Fruit fly (Drosophila melanogaster) whole organism, embryonic: ENCODE results near the gene CG42489.

Experiments
- B-H2 ChIP-seq: fragments of 200-800 bp; sonication (Bioruptor generic); optimal IDR thresholded peaks from 2 replicates; lab custom pipeline; 2018; ENCODE audit warnings: missing biosample characterization, mild to moderate bottlenecking, missing genetic modification characterization
- BtbVII ChIP-seq: fragments of 200-800 bp; sonication (Bioruptor generic); optimal IDR thresholded peaks from 3 replicates; lab custom pipeline; 2017; ENCODE audit warnings: missing biosample characterization, mild to moderate bottlenecking, missing genetic modification characterization
- CG10543 ChIP-seq: fragments of 200-800 bp; sonication (Bioruptor generic); optimal IDR thresholded peaks from 3 replicates; lab custom pipeline; 2017; ENCODE audit warnings: missing biosample characterization, mild to moderate bottlenecking, missing genetic modification characterization, moderate library complexity
- CG12659 ChIP-seq: fragments of 200-800 bp; sonication (Bioruptor generic); optimal IDR thresholded peaks from 3 replicates; lab custom pipeline; 2017; ENCODE audit warnings: mild to moderate bottlenecking, missing biosample characterization, missing genetic modification reagents, missing genetic modification characterization
- CG16863 ChIP-seq: fragments of 200-800 bp; sonication (Bioruptor generic); optimal IDR thresholded peaks from 3 replicates; lab custom pipeline; 2016; ENCODE audit warnings: missing biosample characterization, missing genetic modification characterization
- CG17385 ChIP-seq: fragments of 200-800 bp; sonication (Bioruptor generic); optimal IDR thresholded peaks from 3 replicates; lab custom pipeline; 2018; ENCODE audit warnings: missing biosample characterization, mild to moderate bottlenecking, missing genetic modification characterization
- CG17612 ChIP-seq: fragments of 200-800 bp; sonication (Bioruptor generic); IDR thresholded peaks from 2 replicates; pipeline ENCODE4 v1.3.6; 2022; ENCODE audit warnings: missing biosample characterization, missing genetic modification characterization
- CG3065 ChIP-seq: fragments of 200-800 bp; sonication (Bioruptor generic); optimal IDR thresholded peaks from 2 replicates; lab custom pipeline; 2016; ENCODE audit warnings: missing biosample characterization, missing genetic modification characterization
- CG31388 ChIP-seq: fragments of 200-800 bp; sonication (Bioruptor generic); optimal IDR thresholded peaks from 2 replicates; lab custom pipeline; 2016; ENCODE audit warnings: missing biosample characterization, missing genetic modification characterization
- CG32772 ChIP-seq: fragments of 200-800 bp; sonication (Bioruptor generic); IDR thresholded peaks from 2 replicates; pipeline ENCODE4 v1.3.6; 2022; ENCODE audit warnings: missing biosample characterization, missing genetic modification characterization
- CG34224 ChIP-seq: fragments of 200-800 bp; sonication (Bioruptor generic); IDR thresholded peaks from 3 replicates; pipeline ENCODE4 v1.3.6; 2022; ENCODE audit warnings: missing biosample characterization, missing genetic modification characterization; ENCODE audit not compliant: partially characterized antibody
- CG34376 ChIP-seq: fragments of 200-800 bp; sonication (Bioruptor generic); optimal IDR thresholded peaks from 2 replicates; lab custom pipeline; 2018; ENCODE audit warnings: missing biosample characterization, mild to moderate bottlenecking, missing genetic modification characterization
- CG4617 ChIP-seq: fragments of 200-800 bp; sonication (Bioruptor generic); optimal IDR thresholded peaks from 3 replicates; lab custom pipeline; 2016; ENCODE audit warnings: missing biosample characterization, missing genetic modification characterization, borderline replicate concordance
- CG5180 ChIP-seq: fragments of 200-800 bp; sonication (Bioruptor generic); optimal IDR thresholded peaks from 3 replicates; lab custom pipeline; 2017; ENCODE audit warnings: missing biosample characterization, missing genetic modification characterization, mild to moderate bottlenecking, moderate library complexity, missing genetic modification reagents
- CG6813 ChIP-seq: fragments of 200-800 bp; sonication (Bioruptor generic); optimal IDR thresholded peaks from 2 replicates; lab custom pipeline; 2017; ENCODE audit warnings: missing biosample characterization, missing genetic modification characterization, mild to moderate bottlenecking, moderate library complexity, missing genetic modification reagents
- CG7839 ChIP-seq: fragments of 200-800 bp; sonication (Bioruptor generic); optimal IDR thresholded peaks from 3 replicates; lab custom pipeline; 2018; ENCODE audit warnings: missing biosample characterization, mild to moderate bottlenecking, missing genetic modification characterization, moderate library complexity
- CG7928 ChIP-seq: fragments of 200-800 bp; sonication (Bioruptor generic); optimal IDR thresholded peaks from 2 replicates; lab custom pipeline; 2017; ENCODE audit warnings: missing biosample characterization, mild to moderate bottlenecking, missing genetic modification characterization
- CG7963 ChIP-seq: fragments of 200-800 bp; sonication (Bioruptor generic); IDR thresholded peaks from 3 replicates; pipeline ENCODE4 v1.3.6; 2022; ENCODE audit warnings: missing biosample characterization, missing genetic modification characterization; ENCODE audit not compliant: partially characterized antibody
- CG8478 ChIP-seq: fragments of >200 bp; optimal IDR thresholded peaks from 2 replicates; lab custom pipeline; 2018
- CG9876 ChIP-seq: fragments of 200-800 bp; sonication (Bioruptor generic); optimal IDR thresholded peaks from 2 replicates; lab custom pipeline; 2016; ENCODE audit warnings: missing biosample characterization, missing genetic modification characterization
- CTCF ChIP-seq: fragments of 200-800 bp; sonication (Bioruptor generic); optimal IDR thresholded peaks from 2 replicates; lab custom pipeline; 2017; ENCODE audit warnings: missing biosample characterization, mild to moderate bottlenecking, missing genetic modification characterization, moderate library complexity
- Camta ChIP-seq: fragments of 200-800 bp; sonication (Bioruptor generic); optimal IDR thresholded peaks from 2 replicates; lab custom pipeline; 2016; ENCODE audit warnings: missing biosample characterization, missing genetic modification characterization
- CrebB ChIP-seq: fragments of 200-800 bp; sonication (Bioruptor generic); optimal IDR thresholded peaks from 3 replicates; lab custom pipeline; 2018; ENCODE audit warnings: missing biosample characterization, mild to moderate bottlenecking, missing genetic modification characterization
- D19B ChIP-seq: fragments of 200-800 bp; sonication (Bioruptor generic); optimal IDR thresholded peaks from 2 replicates; lab custom pipeline; 2017; ENCODE audit warnings: missing biosample characterization, mild to moderate bottlenecking, missing genetic modification characterization
- Dll ChIP-seq: fragments of 200-800 bp; sonication (Bioruptor generic); IDR thresholded peaks from 4 replicates; pipeline ENCODE4 v1.3.6; 2022; ENCODE audit warnings: missing biosample characterization, missing genetic modification characterization; ENCODE audit not compliant: partially characterized antibody
- Eip74EF ChIP-seq, 2 experiments: fragments of 200-800 bp in 1 of 2; fragments of >200 bp in 1 of 2; sonication (Bioruptor generic) in 1 of 2; optimal IDR thresholded peaks; 2 replicates each; lab custom pipeline; 2017 to 2019; ENCODE audit warnings: missing biosample characterization in 2 of 2, missing genetic modification characterization in 2 of 2, mild to moderate bottlenecking in 1 of 2, moderate library complexity in 1 of 2
- Neu2 ChIP-seq: fragments of 200-800 bp; sonication (Bioruptor generic); optimal IDR thresholded peaks from 3 replicates; lab custom pipeline; 2016; ENCODE audit warnings: missing biosample characterization, missing genetic modification characterization, borderline replicate concordance
- Oaz ChIP-seq: fragments of 200-800 bp; sonication (Bioruptor generic); IDR thresholded peaks from 2 replicates; pipeline ENCODE4 v1.3.6; 2022; ENCODE audit warnings: missing biosample characterization, missing genetic modification characterization
- PHDP ChIP-seq: fragments of 200-800 bp; sonication (Bioruptor generic); optimal IDR thresholded peaks from 3 replicates; lab custom pipeline; 2018; ENCODE audit warnings: missing biosample characterization, mild to moderate bottlenecking, missing genetic modification characterization, moderate library complexity
- TFAM ChIP-seq: fragments of 200-800 bp; sonication (Bioruptor generic); optimal IDR thresholded peaks from 2 replicates; lab custom pipeline; 2017; ENCODE audit warnings: missing biosample characterization, missing genetic modification characterization, inconsistent platforms
- Xrp1 ChIP-seq: fragments of 200-800 bp; sonication (Bioruptor generic); IDR thresholded peaks from 2 replicates; pipeline ENCODE4 v1.3.6; 2022; ENCODE audit warnings: missing biosample characterization, missing genetic modification characterization
- ato ChIP-seq: fragments of 200-800 bp; sonication (Bioruptor generic); IDR thresholded peaks from 2 replicates; pipeline ENCODE4 v1.3.6; 2022; ENCODE audit warnings: missing biosample characterization, missing genetic modification characterization; ENCODE audit not compliant: partially characterized antibody
- cas ChIP-seq: fragments of 200-800 bp; sonication (Bioruptor generic); IDR thresholded peaks from 2 replicates; pipeline ENCODE4 v1.3.6; 2022; ENCODE audit warnings: missing biosample characterization, missing genetic modification characterization
- caup ChIP-seq: fragments of 200-800 bp; sonication (Bioruptor generic); optimal IDR thresholded peaks from 3 replicates; lab custom pipeline; 2017; ENCODE audit warnings: missing biosample characterization, mild to moderate bottlenecking, missing genetic modification characterization, moderate library complexity; ENCODE audit not compliant: severe bottlenecking
- chinmo ChIP-seq: fragments of 200-800 bp; sonication (Bioruptor generic); IDR thresholded peaks from 4 replicates; pipeline ENCODE4 v1.3.6; 2022; ENCODE audit warnings: missing biosample characterization, missing genetic modification characterization; ENCODE audit not compliant: partially characterized antibody
- dimm ChIP-seq: fragments of 200-800 bp; sonication (Bioruptor generic); IDR thresholded peaks from 2 replicates; pipeline ENCODE4 v1.3.6; 2022; ENCODE audit warnings: missing biosample characterization, missing genetic modification characterization
- ems ChIP-seq: fragments of 200-800 bp; sonication (Bioruptor generic); optimal IDR thresholded peaks from 3 replicates; lab custom pipeline; 2016; ENCODE audit warnings: missing biosample characterization, missing genetic modification characterization
- eve ChIP-seq, 2 experiments: fragments of >200 bp; optimal IDR thresholded peaks; 2 replicates each; lab custom pipeline; 2017; ENCODE audit warnings: missing biosample characterization in 2 of 2, missing genetic modification characterization in 2 of 2
- gsb-n ChIP-seq: fragments of 200-800 bp; sonication (Bioruptor generic); optimal IDR thresholded peaks from 3 replicates; lab custom pipeline; 2018; ENCODE audit warnings: missing biosample characterization, mild to moderate bottlenecking, missing genetic modification characterization
- lov ChIP-seq, 2 experiments: fragments of 200-800 bp in 1 of 2; fragments of >200 bp in 1 of 2; sonication (Bioruptor generic) in 1 of 2; IDR thresholded peaks in 1 of 2; optimal IDR thresholded peaks in 1 of 2; 2 replicates in 1 of 2; 3 replicates in 1 of 2; pipeline versions ENCODE4 v1.3.6 to Lab custom; 2017 to 2022; ENCODE audit warnings: missing biosample characterization in 1 of 2, missing genetic modification characterization in 1 of 2
- maf-S ChIP-seq: fragments of 200-800 bp; sonication (Bioruptor generic); optimal IDR thresholded peaks from 2 replicates; lab custom pipeline; 2016; ENCODE audit warnings: missing biosample characterization, missing genetic modification characterization
- nerfin-2 ChIP-seq: fragments of 200-800 bp; sonication (Bioruptor generic); IDR thresholded peaks from 2 replicates; pipeline ENCODE4 v1.3.6; 2022; ENCODE audit warnings: missing biosample characterization, missing genetic modification characterization; ENCODE audit not compliant: partially characterized antibody
- psq ChIP-seq: fragments of 200-800 bp; sonication (Bioruptor generic); optimal IDR thresholded peaks from 2 replicates; lab custom pipeline; 2017; ENCODE audit warnings: missing biosample characterization, missing genetic modification characterization
- rib ChIP-seq: fragments of 200-800 bp; sonication (Bioruptor generic); IDR thresholded peaks from 2 replicates; pipeline ENCODE4 v1.3.6; 2022; ENCODE audit warnings: missing biosample characterization, missing genetic modification characterization
- sug ChIP-seq: fragments of 200-800 bp; optimal IDR thresholded peaks from 2 replicates; lab custom pipeline; 2019; ENCODE audit warnings: missing biosample characterization, mild to moderate bottlenecking, missing genetic modification characterization, moderate library complexity
- tin ChIP-seq: fragments of 200-800 bp; sonication (Bioruptor generic); optimal IDR thresholded peaks from 3 replicates; lab custom pipeline; 2016; ENCODE audit warnings: missing biosample characterization, missing genetic modification characterization
- ttk ChIP-seq: fragments of 200-800 bp; sonication (Bioruptor generic); IDR thresholded peaks from 2 replicates; pipeline ENCODE4 v2.1.2; 2022; ENCODE audit warnings: missing biosample characterization, missing genetic modification characterization
- z ChIP-seq: fragments of 200-800 bp; sonication (Bioruptor generic); IDR thresholded peaks from 3 replicates; pipeline ENCODE4 v1.3.6; 2022; ENCODE audit warnings: missing biosample characterization, missing genetic modification characterization

The CG42489 gene

DNA sequence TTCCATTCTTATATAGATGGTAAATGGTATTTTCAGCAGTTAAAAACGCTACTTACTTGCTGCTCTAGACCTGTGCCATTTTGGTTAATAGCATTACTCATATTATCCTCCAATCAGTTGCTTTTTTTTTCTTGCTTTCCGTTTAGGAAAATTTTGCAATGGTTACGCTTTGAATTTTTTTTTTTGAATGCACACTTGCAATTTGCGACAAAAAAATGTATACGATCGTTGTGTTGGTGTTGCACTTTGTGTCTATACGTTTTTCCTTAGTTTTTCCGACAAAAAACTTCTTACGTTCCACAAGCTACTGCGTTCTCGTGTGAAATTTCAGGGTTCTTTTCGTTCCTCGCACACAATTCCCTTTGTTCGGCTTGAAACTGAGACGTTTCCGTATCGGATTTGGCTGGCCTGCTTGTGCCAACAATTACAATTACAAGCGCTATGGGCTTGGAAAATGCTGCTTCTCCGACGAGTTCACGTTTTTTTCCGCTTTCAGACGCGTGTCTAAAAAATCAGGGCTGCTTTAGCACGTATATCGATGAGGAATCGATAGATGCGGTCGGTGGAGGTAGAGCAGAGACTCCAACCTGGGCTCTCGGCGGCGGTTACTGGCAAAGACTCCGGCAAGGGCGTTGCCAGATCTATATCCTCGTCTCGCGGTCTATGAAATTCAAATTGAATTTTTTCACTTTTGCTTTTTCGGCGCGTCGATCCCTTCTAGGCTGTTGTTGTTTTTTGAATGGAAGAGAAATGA lies 5.5 kb upstream of the CG42489 start (continued):
- TF ChIP-seq CG4617 (GFP tag; lab: Kevin White, UChicago) (peak; percentile 77), rib (no peak), PHDP (peak; percentile 20), Oaz (no peak), CG34224 (GFP tag; lab: Robert Waterston, UW) (peak; percentile 81), Neu2 (GFP tag; lab: Kevin White, UChicago) (no peak), z (GFP tag; lab: Robert Waterston, UW) (no peak), caup (GFP tag; lab: Kevin White, UChicago) (peak; percentile 75), CG6813 (GFP tag; lab: Kevin White, UChicago) (no peak), CG34376 (GFP tag; lab: Kevin White, UChicago) (peak; percentile 57), CG16863 (no peak), Eip74EF (GFP tag; optimal IDR thresholded peaks at IDR 0.05; lab: Kevin White, UChicago) (peak in 1 of 2 experiments; percentile 14), CG32772 (GFP tag; lab: Robert Waterston, UW) (peak; percentile 59), sug (tag; lab: Kevin White, UChicago) (peak; percentile 64), CG5180 (no peak), CG17385 (peak; percentile 37), CG7963 (peak; percentile 91), CG31388 (GFP tag; lab: Kevin White, UChicago) (no peak), Xrp1 (GFP tag; lab: Robert Waterston, UW) (no peak), CrebB (tag; lab: Kevin White, UChicago) (peak; percentile 67), tin (GFP tag; lab: Kevin White, UChicago) (peak; percentile 37), CG9876 (GFP tag; lab: Kevin White, UChicago) (peak; percentile 27), maf-S (GFP tag; lab: Kevin White, UChicago) (peak; percentile 40), BtbVII (GFP tag; lab: Kevin White, UChicago) (no peak), Dll (GFP tag; lab: Robert Waterston, UW) (peak; percentile 81), B-H2 (peak; percentile 67), ems (peak; percentile 53), CG8478 (lab: Kevin White, UChicago) (no peak), CG7839 (tag; lab: Kevin White, UChicago) (peak; percentile 32), CG7928 (GFP tag; lab: Kevin White, UChicago) (peak; percentile 87), ttk (GFP tag; lab: Robert Waterston, UW) (0 out of 2 replicates have a peak, but pooled peaks have one; percentile 5), CG17612 (GFP tag; lab: Robert Waterston, UW) (no peak), D19B (GFP tag; lab: Kevin White, UChicago) (no peak), lov (optimal IDR thresholded peaks at IDR 0.05; lab: Kevin White, UChicago) (no peak), lov (GFP tag; IDR thresholded peaks at IDR 0.05; lab: Robert Waterston, UW) (no peak), nerfin-2 (peak; percentile 60), ato (peak; percentile 88), eve (GFP tag; optimal IDR thresholded peaks at IDR 0.05; lab: Kevin White, UChicago) (no peak), CG12659 (GFP tag; lab: Kevin White, UChicago) (peak; percentile 84), CG10543 (GFP tag; lab: Kevin White, UChicago) (peak; percentile 68), CG3065 (GFP tag; lab: Kevin White, UChicago) (peak; percentile 45), gsb-n (tag; lab: Kevin White, UChicago) (peak; percentile 77), psq (GFP tag; lab: Kevin White, UChicago) (no peak), CTCF (GFP tag; lab: Kevin White, UChicago) (peak; percentile 69), dimm (no peak), TFAM (GFP tag; lab: Kevin White, UChicago) (no peak), chinmo (GFP tag; lab: Robert Waterston, UW) (peak; percentile 93; the same call in 3 of the 4 replicates), Camta (GFP tag; lab: Kevin White, UChicago) (peak; percentile 34), cas (GFP tag; lab: Robert Waterston, UW) (no peak)
